Worm (Caenorhabditis elegans): ENCODE results near the gene srn-1.
A peak's percentile ranks its signal among the peaks of the same experiment; 100 is the strongest.

Gene srn-1

DNA sequence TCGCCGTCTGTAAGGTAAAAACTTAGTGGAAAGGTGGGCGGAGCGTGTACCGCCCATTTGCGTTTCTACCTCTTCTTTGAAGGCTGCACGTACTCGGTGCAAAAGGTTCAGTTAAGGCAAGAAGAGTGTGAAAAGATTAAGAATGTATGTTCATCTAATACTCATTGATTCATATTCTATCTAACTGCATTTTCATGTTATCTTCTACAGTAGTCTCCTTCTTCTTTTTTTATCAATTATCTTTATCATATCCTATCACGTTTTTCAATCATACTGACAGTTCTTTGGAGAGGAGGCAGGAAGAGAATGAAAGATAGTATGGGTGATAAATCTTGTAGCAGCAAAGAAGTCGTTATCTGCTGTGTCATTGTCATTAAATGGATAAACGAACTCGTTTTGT lies 38.8 kb downstream of the srn-1 start:
- TF ChIP-seq ama-1 (optimal IDR thresholded peaks at IDR 0.05) (no peak), ztf-1 (GFP tag; conservative IDR thresholded peaks at IDR 0.05) (no peak), ztf-4 (tag; optimal IDR thresholded peaks at IDR 0.05) (no peak), mdl-1 (tag; optimal IDR thresholded peaks at IDR 0.05) (peak in 1 of 2 experiments; percentile 37), unc-62 (GFP tag; optimal IDR thresholded peaks at IDR 0.05) (peak; percentile 51), ceh-16 (tag; optimal IDR thresholded peaks at IDR 0.05) (no peak), nhr-129 (tag; optimal IDR thresholded peaks at IDR 0.05) (peak; percentile 33), sma-9 (GFP tag; optimal IDR thresholded peaks at IDR 0.05) (peak; percentile 99), sma-9 (tag; optimal IDR thresholded peaks at IDR 0.05) (no peak), gmeb-1 (tag; optimal IDR thresholded peaks at IDR 0.05) (peak; percentile 50), ztf-11 (tag; optimal IDR thresholded peaks at IDR 0.05) (no peak), F13H6.1 (tag; optimal IDR thresholded peaks at IDR 0.05) (peak; percentile 42), alr-1 (tag; optimal IDR thresholded peaks at IDR 0.05) (no peak), lsy-2 (tag; optimal IDR thresholded peaks at IDR 0.05) (peak in 1 of 2 experiments; percentile 71), nhr-25 (tag; optimal IDR thresholded peaks at IDR 0.05) (peak; percentile 86), sem-4 (tag; optimal IDR thresholded peaks at IDR 0.05) (no peak), crh-2 (tag; optimal IDR thresholded peaks at IDR 0.05) (peak; percentile 55), dmd-4 (tag; optimal IDR thresholded peaks at IDR 0.05) (no peak), peb-1 (tag; optimal IDR thresholded peaks at IDR 0.05) (no peak), zag-1 (tag; optimal IDR thresholded peaks at IDR 0.05) (no peak), mbf-1 (tag; optimal IDR thresholded peaks at IDR 0.05) (no peak), sma-3 (GFP tag; optimal IDR thresholded peaks at IDR 0.05) (peak; percentile 88), nhr-237 (tag; optimal IDR thresholded peaks at IDR 0.05) (no peak), lin-13 (GFP tag; optimal IDR thresholded peaks at IDR 0.05) (no peak), aly-2 (tag; optimal IDR thresholded peaks at IDR 0.05) (no peak), nhr-11 (tag; optimal IDR thresholded peaks at IDR 0.05) (no peak), Y55F3AM.14 (GFP tag; optimal IDR thresholded peaks at IDR 0.05) (peak; percentile 60), lin-11 (tag; optimal IDR thresholded peaks at IDR 0.05) (no peak), lin-39 (tag; optimal IDR thresholded peaks at IDR 0.05) (no peak), R02D3.7 (tag; optimal IDR thresholded peaks at IDR 0.05) (no peak), skn-1 (tag; optimal IDR thresholded peaks at IDR 0.05) (no peak), ceh-82 (tag; optimal IDR thresholded peaks at IDR 0.05) (no peak), nhr-23 (tag; optimal IDR thresholded peaks at IDR 0.05) (no peak), nhr-12 (tag; optimal IDR thresholded peaks at IDR 0.05) (no peak), blmp-1 (tag; optimal IDR thresholded peaks at IDR 0.05; ENCODE audit: insufficient read depth) (peak; percentile 86), ZK546.5 (tag; optimal IDR thresholded peaks at IDR 0.05) (no peak), C34F6.9 (tag; optimal IDR thresholded peaks at IDR 0.05) (no peak), snpc-4 (tag; optimal IDR thresholded peaks at IDR 0.05) (no peak), nhr-6 (tag; optimal IDR thresholded peaks at IDR 0.05) (peak; percentile 32), elt-1 (tag; optimal IDR thresholded peaks at IDR 0.05) (no peak), nhr-21 (tag; optimal IDR thresholded peaks at IDR 0.05) (peak; percentile 97), nhr-10 (tag; optimal IDR thresholded peaks at IDR 0.05) (no peak), unc-55 (GFP tag; optimal IDR thresholded peaks at IDR 0.05) (no peak), mab-5 (tag; optimal IDR thresholded peaks at IDR 0.05) (peak; percentile 17), unc-39 (tag; optimal IDR thresholded peaks at IDR 0.05) (no peak), elt-3 (tag; optimal IDR thresholded peaks at IDR 0.05) (no peak), nhr-77 (tag; optimal IDR thresholded peaks at IDR 0.05) (no peak), egl-27 (tag; optimal IDR thresholded peaks at IDR 0.05) (peak; percentile 73), fos-1 (tag; optimal IDR thresholded peaks at IDR 0.05) (peak; percentile 46)

Measured in whole organism, L2 larva.